Fruit fly (Drosophila melanogaster): Measurements from ENCODE around the gene Hrs.

Gene Hrs

DNA sequence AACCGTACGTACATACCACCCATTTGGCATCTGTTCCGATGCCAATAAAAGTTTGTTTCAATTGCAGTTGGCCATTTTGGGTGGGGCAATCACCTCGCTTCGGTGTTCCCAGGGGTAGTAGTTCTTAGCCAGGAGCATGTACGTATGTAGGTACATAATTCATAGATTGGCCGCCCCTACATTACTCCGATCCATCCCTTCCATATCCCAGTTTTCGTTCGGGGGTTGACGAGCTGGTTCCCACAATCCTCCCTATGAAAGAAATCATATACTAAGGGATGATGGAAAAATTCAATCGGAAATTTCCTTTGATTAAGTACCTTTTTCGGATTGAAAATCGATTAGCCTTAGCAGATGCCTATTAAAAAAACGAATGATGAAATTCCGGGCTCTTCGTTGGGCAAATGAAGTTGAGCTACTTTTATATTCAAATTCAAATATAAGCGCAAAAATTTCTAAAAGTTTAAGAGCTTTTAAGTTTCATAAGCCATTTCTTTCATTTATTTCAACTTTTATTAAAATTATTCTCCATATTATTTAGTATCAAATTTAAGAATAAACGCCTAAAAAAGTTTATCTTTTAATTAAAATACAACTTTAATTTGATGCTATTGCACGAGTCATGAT, 18.3 kb downstream of the Hrs start:
- no peak for TF ChIP-seq CG17801 (GFP tag; optimal IDR thresholded peaks at IDR 0.05; ENCODE audit: partially characterized antibody)

DNA sequence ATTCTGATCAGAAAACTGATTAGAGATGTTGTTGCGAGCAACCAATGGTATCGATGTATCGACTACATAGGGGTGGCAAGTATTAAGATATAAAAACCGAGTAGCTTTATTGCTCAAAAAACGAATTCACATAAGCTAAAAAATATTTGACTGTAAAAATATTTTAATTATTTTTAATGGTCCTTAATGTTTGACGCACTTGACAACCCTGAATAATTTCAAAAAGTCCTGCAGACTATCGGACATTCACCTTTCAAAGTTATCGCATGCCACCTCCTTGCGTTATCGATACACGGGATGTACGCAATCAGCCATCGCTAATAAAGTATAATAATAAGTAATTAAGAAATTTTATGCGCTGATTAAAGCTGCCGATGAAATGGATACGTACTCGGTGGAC, 19.9 kb downstream of the Hrs start, which contains the start of the genes HemK2, Snapin and Tnpo-SR:
HemK2 (minus strand) TSS at position 24 of the 400 bp plus-strand sequence.
Snapin (minus strand) TSS at position 24 of the 400 bp plus-strand sequence.
Tnpo-SR (plus strand) TSS at position 271 of the 400 bp plus-strand sequence.
- peak; percentile 92 for TF ChIP-seq CG17801 (GFP tag; optimal IDR thresholded peaks at IDR 0.05; ENCODE audit: partially characterized antibody)

DNA sequence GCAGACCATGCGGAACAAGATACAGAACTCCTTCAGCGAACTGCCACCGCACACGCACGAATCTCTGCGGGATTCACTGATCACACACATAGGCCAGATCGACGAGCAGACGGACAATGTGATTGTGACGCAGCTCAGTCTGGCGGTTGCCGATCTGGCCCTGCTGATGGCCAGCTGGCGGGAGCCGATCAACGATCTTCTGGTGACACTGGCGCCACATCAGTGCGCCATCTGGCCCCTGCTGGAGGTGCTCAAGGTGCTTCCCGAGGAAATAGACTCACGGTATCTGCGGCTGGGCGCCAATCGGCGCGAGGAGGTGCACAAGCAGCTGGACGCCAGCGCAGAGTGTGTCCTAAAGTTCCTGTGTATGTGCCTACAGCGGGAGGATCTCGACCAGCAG, 20.5 kb downstream of the Hrs start:
- no peak for TF ChIP-seq CG17801 (GFP tag; optimal IDR thresholded peaks at IDR 0.05; ENCODE audit: partially characterized antibody)

- peak; percentile 93 for TF ChIP-seq CG17801 (GFP tag; optimal IDR thresholded peaks at IDR 0.05; ENCODE audit: partially characterized antibody)
Observed at dm6 chr2L:2765659-2766373, 26.0 kb downstream of the Hrs start, which contains the start of the genes Snx21 and aph-1. TSS of gene Snx21 (minus strand) at chr2L:2765665. TSS of gene aph-1 (plus strand) at chr2L:2766233.

DNA sequence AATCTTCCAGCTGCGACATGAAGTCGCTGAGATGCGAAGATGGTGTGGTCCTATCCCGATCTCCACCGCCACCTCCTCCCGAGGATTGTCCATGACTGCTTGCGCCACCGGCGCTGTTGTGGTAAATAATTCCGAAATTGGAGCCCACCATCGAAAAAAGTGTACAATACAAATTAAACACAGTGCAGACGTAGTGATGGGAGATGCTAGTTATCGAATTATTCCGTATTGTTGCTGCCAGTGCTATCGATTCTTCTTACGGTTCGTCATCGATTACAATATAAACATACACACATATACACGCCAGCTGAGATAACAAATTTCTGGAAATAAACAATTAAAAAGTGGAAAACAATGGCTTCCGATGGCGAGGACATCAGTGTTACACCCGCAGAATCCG, 27.8 kb downstream of the Hrs start, which contains the start of the genes Taf10b and Taf10:
Taf10b (minus strand) TSS at position 219 of the 400 bp plus-strand sequence.
Taf10 (plus strand) TSS at position 264 of the 400 bp plus-strand sequence.
- peak; percentile 28 for TF ChIP-seq CG17801 (GFP tag; optimal IDR thresholded peaks at IDR 0.05; ENCODE audit: partially characterized antibody)

- TF ChIP-seq CG17801 (GFP tag; optimal IDR thresholded peaks at IDR 0.05; ENCODE audit: partially characterized antibody) = peak; percentile 55
Observed at dm6 chr2L:2769476-2770185, 29.8 kb downstream of the Hrs start, which contains the start of the genes colt and HINT1. TSS of gene colt (minus strand) at chr2L:2770069. TSS of gene HINT1 (plus strand) at chr2L:2770135.

dm6 chr2L:2771676-2772075, 31.9 kb downstream of the Hrs start, which contains the start of gene CG15399:
TSS of gene CG15399 (minus strand) at chr2L:2771776.
- TF ChIP-seq CG17801 (GFP tag; optimal IDR thresholded peaks at IDR 0.05; ENCODE audit: partially characterized antibody) = no peak

DNA sequence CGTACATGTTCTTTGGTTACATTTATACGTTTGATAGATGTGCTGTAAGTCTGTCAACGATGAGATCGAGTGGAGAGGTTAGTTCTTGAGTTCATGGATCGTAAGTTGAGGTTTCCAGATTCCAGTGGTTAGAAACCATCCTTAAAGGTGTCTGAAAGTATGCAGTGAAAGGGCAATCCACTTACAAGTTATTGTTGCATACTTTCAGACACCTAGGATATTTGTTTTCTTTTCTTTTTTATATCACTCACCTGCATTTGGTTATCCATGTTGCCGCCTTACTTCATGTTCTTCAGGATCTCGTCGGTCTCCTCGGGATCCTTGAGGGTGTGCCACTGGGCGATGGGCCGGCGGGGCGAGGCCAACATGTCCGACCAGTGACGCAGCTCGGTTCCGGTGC, 43.0 kb downstream of the Hrs start:
- TF ChIP-seq CG17801 (GFP tag; optimal IDR thresholded peaks at IDR 0.05; ENCODE audit: partially characterized antibody) = no peak
